Fruit fly (Drosophila melanogaster) whole organism, wandering third instar larva: Measurements from ENCODE around the gene Rala.

ENCODE experiments used
- dsf ChIP-seq: sonication (Bioruptor generic); optimal IDR thresholded peaks from 2 replicates; lab custom pipeline; 2016; ENCODE audit warnings: missing biosample characterization, missing genetic modification characterization, borderline replicate concordance
- h ChIP-seq: fragments of 200-800 bp; sonication (Bioruptor generic); optimal IDR thresholded peaks from 3 replicates; lab custom pipeline; 2016; ENCODE audit warnings: missing biosample characterization, mild to moderate bottlenecking, missing genetic modification characterization
- tai ChIP-seq: sonication (Bioruptor generic); optimal IDR thresholded peaks from 2 replicates; lab custom pipeline; 2016; ENCODE audit warnings: missing biosample characterization, missing genetic modification characterization

dm6 chrX:3676469-3677155, 42.8 kb downstream of the Rala start:
- no peak for TF ChIP-seq dsf (GFP tag; lab: Kevin White, UChicago)
- TF ChIP-seq tai (GFP tag; lab: Kevin White, UChicago), result no peak
- TF ChIP-seq h (GFP tag; lab: Kevin White, UChicago), result no peak
